Fruit fly (Drosophila melanogaster): ENCODE data around the gene CG12729.

The CG12729 gene

dm6 chrX:5847544-5847943, 2.5 kb downstream of the CG12729 start (continued):
- no peak for TF ChIP-seq hkb (optimal IDR thresholded peaks at IDR 0.05)
- 0 out of 2 replicates have a peak, but pooled peaks have one; percentile 18 for TF ChIP-seq hkb (GFP tag; IDR thresholded peaks at IDR 0.05)
- no peak for TF ChIP-seq CG7745 (tag; optimal IDR thresholded peaks at IDR 0.05)
- 0 out of 3 replicates have a peak, but pooled peaks have one; percentile 23 for TF ChIP-seq Dbx (GFP tag; IDR thresholded peaks at IDR 0.05)
- TF ChIP-seq PHDP (tag; optimal IDR thresholded peaks at IDR 0.05), result peak; percentile 17
- TF ChIP-seq prd (optimal IDR thresholded peaks at IDR 0.05), result no peak
- peak; percentile 36; the same call in 1 of the 3 replicates for TF ChIP-seq prd (GFP tag; IDR thresholded peaks at IDR 0.05)
- peak; percentile 36 for TF ChIP-seq Meics (GFP tag; optimal IDR thresholded peaks at IDR 0.05)
- TF ChIP-seq CG3281 (GFP tag; optimal IDR thresholded peaks at IDR 0.05), result peak; percentile 22
- no peak for TF ChIP-seq crp (GFP tag; optimal IDR thresholded peaks at IDR 0.05)
- TF ChIP-seq bcd (GFP tag; optimal IDR thresholded peaks at IDR 0.05), result peak; percentile 25
- TF ChIP-seq CG31441 (GFP tag; IDR thresholded peaks at IDR 0.05), result peak; percentile 24; the same call in 1 of the 2 replicates
- peak; percentile 49 for TF ChIP-seq sens (GFP tag)
- TF ChIP-seq CG1603 (tag; optimal IDR thresholded peaks at IDR 0.05), result peak; percentile 54
- TF ChIP-seq ranshi (GFP tag; IDR thresholded peaks at IDR 0.05), result 0 out of 2 replicates have a peak, but pooled peaks have one; percentile 23
- peak; percentile 25 for TF ChIP-seq cwo (GFP tag; optimal IDR thresholded peaks at IDR 0.05)
- TF ChIP-seq bab2 (GFP tag; optimal IDR thresholded peaks at IDR 0.05), result peak; percentile 4
- 0 out of 2 replicates have a peak, but pooled peaks have one; percentile 43 for TF ChIP-seq CG14014 (GFP tag; IDR thresholded peaks at IDR 0.05)
- peak; percentile 80 for TF ChIP-seq CG18599 (GFP tag; optimal IDR thresholded peaks at IDR 0.05)
- TF ChIP-seq HLH3B (GFP tag; IDR thresholded peaks at IDR 0.05), result peak; percentile 61
- TF ChIP-seq grau (tag; optimal IDR thresholded peaks at IDR 0.05), result peak; percentile 37
- TF ChIP-seq gem (tag; optimal IDR thresholded peaks at IDR 0.05), result peak; percentile 38
- TF ChIP-seq row (GFP tag; IDR thresholded peaks at IDR 0.05), result peak; percentile 64
- peak; percentile 38; the same call in 1 of the 2 replicates for TF ChIP-seq CG11247 (GFP tag; IDR thresholded peaks at IDR 0.05)
- TF ChIP-seq chif (GFP tag; optimal IDR thresholded peaks at IDR 0.05), result no peak
- TF ChIP-seq E2f1 (GFP tag; IDR thresholded peaks at IDR 0.05), result peak; percentile 42; the same call in 1 of the 2 replicates
- no peak for TF ChIP-seq bowl (GFP tag; IDR thresholded peaks at IDR 0.05)
- no peak for TF ChIP-seq CHES-1-like (GFP tag; optimal IDR thresholded peaks at IDR 0.05)
- peak; percentile 35 for TF ChIP-seq Xbp1 (GFP tag; optimal IDR thresholded peaks at IDR 0.05)
- TF ChIP-seq ttk (GFP tag; IDR thresholded peaks at IDR 0.05), result peak; percentile 35; the same call in 1 of the 2 replicates
- TF ChIP-seq pros (GFP tag; optimal IDR thresholded peaks at IDR 0.05), result no peak
- 0 out of 2 replicates have a peak, but pooled peaks have one; percentile 13 for TF ChIP-seq CG7372 (GFP tag; IDR thresholded peaks at IDR 0.05)
- TF ChIP-seq Tbp (GFP tag; optimal IDR thresholded peaks at IDR 0.05), result no peak
- no peak for TF ChIP-seq HLH54F (GFP tag; optimal IDR thresholded peaks at IDR 0.05)
- TF ChIP-seq CG32532 (GFP tag; IDR thresholded peaks at IDR 0.05), result peak; percentile 45
- no peak for TF ChIP-seq CG14710 (tag; optimal IDR thresholded peaks at IDR 0.05)
- TF ChIP-seq CG9932 (GFP tag; IDR thresholded peaks at IDR 0.05), result peak; percentile 44
- TF ChIP-seq CG8290 (GFP tag; optimal IDR thresholded peaks at IDR 0.05), result no peak
- peak in 1 of 2 experiments; percentile 79 for TF ChIP-seq CG8290 (tag; optimal IDR thresholded peaks at IDR 0.05)
- no peak for TF ChIP-seq Chrac-16 (GFP tag; optimal IDR thresholded peaks at IDR 0.05)
- TF ChIP-seq gsb (GFP tag; IDR thresholded peaks at IDR 0.05), result 0 out of 2 replicates have a peak, but pooled peaks have one; percentile 29
- TF ChIP-seq fd96Cb (tag; optimal IDR thresholded peaks at IDR 0.05), result peak; percentile 15
- TF ChIP-seq Sox102F (GFP tag; optimal IDR thresholded peaks at IDR 0.05), result peak; percentile 34
- no peak for TF ChIP-seq Ssrp (tag; optimal IDR thresholded peaks at IDR 0.05)
- TF ChIP-seq CG11456 (GFP tag; IDR thresholded peaks at IDR 0.05), result peak; percentile 48; the same call in 1 of the 3 replicates
- peak; percentile 43 for TF ChIP-seq Fer1 (GFP tag; optimal IDR thresholded peaks at IDR 0.05)
- TF ChIP-seq CG11504 (tag; optimal IDR thresholded peaks at IDR 0.05), result peak; percentile 51
- TF ChIP-seq ind (GFP tag; optimal IDR thresholded peaks at IDR 0.05), result peak; percentile 6
- TF ChIP-seq Gug (GFP tag; IDR thresholded peaks at IDR 0.05), result 0 out of 4 replicates have a peak, but pooled peaks have one; percentile 25
- TF ChIP-seq Rfx (GFP tag; IDR thresholded peaks at IDR 0.05), result peak; percentile 66
- no peak for TF ChIP-seq sr (GFP tag; IDR thresholded peaks at IDR 0.05)
- no peak for TF ChIP-seq hth (optimal IDR thresholded peaks at IDR 0.05)
